Fruit fly (Drosophila melanogaster) whole organism, wandering third instar larva: Measurements from ENCODE around the gene CG13898.
A peak's percentile ranks its signal among the peaks of the same experiment; 100 is the strongest.

Source experiments
- Abd-B ChIP-seq: fragments of >200 bp; optimal IDR thresholded peaks from 2 replicates; lab custom pipeline; 2017; ENCODE audit warnings: missing biosample characterization, missing genetic modification characterization
- CG32264 ChIP-seq: fragments of 200-800 bp; sonication (Bioruptor generic); optimal IDR thresholded peaks from 2 replicates; lab custom pipeline; 2016; ENCODE audit warnings: missing biosample characterization, missing genetic modification characterization
- CG9705 ChIP-seq: fragments of 200-800 bp; sonication (Bioruptor generic); optimal IDR thresholded peaks from 2 replicates; lab custom pipeline; 2018; ENCODE audit warnings: missing biosample characterization, mild to moderate bottlenecking, missing genetic modification characterization
- Dfd ChIP-seq: fragments of >200 bp; optimal IDR thresholded peaks from 2 replicates; lab custom pipeline; 2017; ENCODE audit warnings: missing biosample characterization, missing genetic modification characterization
- GATAd ChIP-seq: sonication (Bioruptor generic); optimal IDR thresholded peaks from 2 replicates; lab custom pipeline; 2016; ENCODE audit warnings: missing biosample characterization, missing genetic modification characterization
- HLH106 ChIP-seq: fragments of 200-800 bp; optimal IDR thresholded peaks from 3 replicates; lab custom pipeline; 2019; ENCODE audit warnings: missing biosample characterization, mild to moderate bottlenecking, missing genetic modification characterization, moderate library complexity
- Hnf4 ChIP-seq: fragments of 200-800 bp; sonication (Bioruptor generic); optimal IDR thresholded peaks from 2 replicates; lab custom pipeline; 2016; ENCODE audit warnings: missing biosample characterization, mild to moderate bottlenecking, missing genetic modification characterization
- Hr78 ChIP-seq: fragments of >200 bp; optimal IDR thresholded peaks from 2 replicates; lab custom pipeline; 2017; ENCODE audit warnings: missing biosample characterization, missing genetic modification characterization
- Hr83 ChIP-seq: fragments of 200-300 bp; sonication (Bioruptor generic); optimal IDR thresholded peaks from 2 replicates; lab custom pipeline; 2016; ENCODE audit warnings: missing biosample characterization, mild to moderate bottlenecking, missing genetic modification characterization, moderate library complexity; ENCODE audit not compliant: poor library complexity, severe bottlenecking
- Jra ChIP-seq: sonication (Bioruptor generic); optimal IDR thresholded peaks from 2 replicates; lab custom pipeline; 2016; ENCODE audit warnings: missing biosample characterization, missing genetic modification characterization
- Mio ChIP-seq: sonication (Bioruptor generic); optimal IDR thresholded peaks from 2 replicates; lab custom pipeline; 2016; ENCODE audit warnings: missing biosample characterization, missing genetic modification characterization
- Myc ChIP-seq: fragments of >200 bp; optimal IDR thresholded peaks from 2 replicates; lab custom pipeline; 2017
- OdsH ChIP-seq: fragments of 200-800 bp; sonication (Bioruptor generic); optimal IDR thresholded peaks from 2 replicates; lab custom pipeline; 2016; ENCODE audit warnings: missing biosample characterization, mild to moderate bottlenecking, missing genetic modification characterization
- Sp1 ChIP-seq: fragments of 200-800 bp; sonication (Bioruptor generic); optimal IDR thresholded peaks from 3 replicates; lab custom pipeline; 2019; ENCODE audit warnings: missing biosample characterization, mild to moderate bottlenecking, missing genetic modification characterization, moderate library complexity
- Vsx2 ChIP-seq: fragments of 200-300, 225-300 bp; sonication (Bioruptor generic); optimal IDR thresholded peaks from 2 replicates; lab custom pipeline; 2018; ENCODE audit warnings: missing biosample characterization, missing genetic modification characterization; ENCODE audit not compliant: partially characterized antibody
- br ChIP-seq: fragments of 200-800 bp; sonication (Bioruptor generic); optimal IDR thresholded peaks from 2 replicates; lab custom pipeline; 2016; ENCODE audit warnings: missing biosample characterization, missing genetic modification characterization
- brk ChIP-seq: fragments of 200-800 bp; sonication (Bioruptor generic); optimal IDR thresholded peaks from 2 replicates; lab custom pipeline; 2016; ENCODE audit warnings: missing biosample characterization, mild to moderate bottlenecking, missing genetic modification characterization
- dl ChIP-seq, 2 experiments: fragments of 175-275, 200-275 bp in 1 of 2; fragments of 200-275 bp in 1 of 2; sonication (Bioruptor generic); optimal IDR thresholded peaks; lab custom pipeline; 2018; ENCODE audit warnings: mild to moderate bottlenecking in 2 of 2, missing biosample characterization in 2 of 2, missing genetic modification characterization in 2 of 2, moderate library complexity in 2 of 2; ENCODE audit not compliant: partially characterized antibody in 2 of 2, insufficient read depth in 1 of 2
- dsf ChIP-seq: sonication (Bioruptor generic); optimal IDR thresholded peaks from 2 replicates; lab custom pipeline; 2016; ENCODE audit warnings: missing biosample characterization, missing genetic modification characterization, borderline replicate concordance
- ey ChIP-seq: fragments of 200-800 bp; sonication (Bioruptor generic); optimal IDR thresholded peaks from 2 replicates; lab custom pipeline; 2016; ENCODE audit warnings: missing biosample characterization, missing genetic modification characterization
- foxo ChIP-seq, 2 experiments: fragments of 200-800 bp; sonication (Bioruptor generic); optimal IDR thresholded peaks; 2 replicates in 1 of 2; 3 replicates in 1 of 2; lab custom pipeline; 2016 to 2017; ENCODE audit warnings: missing biosample characterization in 2 of 2, missing genetic modification characterization in 2 of 2
- fru ChIP-seq: fragments of 200-800 bp; sonication (Bioruptor generic); optimal IDR thresholded peaks from 3 replicates; lab custom pipeline; 2016; ENCODE audit warnings: missing biosample characterization, mild to moderate bottlenecking, missing genetic modification characterization
- h ChIP-seq: fragments of 200-800 bp; sonication (Bioruptor generic); optimal IDR thresholded peaks from 3 replicates; lab custom pipeline; 2016; ENCODE audit warnings: missing biosample characterization, mild to moderate bottlenecking, missing genetic modification characterization
- jim ChIP-seq: fragments of 175-275, 200-325 bp; sonication (Bioruptor generic); optimal IDR thresholded peaks from 2 replicates; lab custom pipeline; 2016; ENCODE audit warnings: missing biosample characterization, mild to moderate bottlenecking, missing genetic modification characterization
- lola ChIP-seq: fragments of >200 bp; optimal IDR thresholded peaks from 2 replicates; lab custom pipeline; 2017; ENCODE audit warnings: missing biosample characterization, missing genetic modification characterization
- psq ChIP-seq: fragments of 200-800 bp; sonication (Bioruptor generic); optimal IDR thresholded peaks from 3 replicates; lab custom pipeline; 2017; ENCODE audit warnings: missing biosample characterization, mild to moderate bottlenecking, missing genetic modification characterization, moderate library complexity
- rgr ChIP-seq: fragments of 200-800 bp; sonication (Bioruptor generic); optimal IDR thresholded peaks from 3 replicates; lab custom pipeline; 2016; ENCODE audit warnings: missing biosample characterization, mild to moderate bottlenecking, missing genetic modification characterization
- sv ChIP-seq: fragments of 200-800 bp; sonication (Bioruptor generic); optimal IDR thresholded peaks from 3 replicates; lab custom pipeline; 2016; ENCODE audit warnings: missing biosample characterization, missing genetic modification characterization
- tai ChIP-seq: sonication (Bioruptor generic); optimal IDR thresholded peaks from 2 replicates; lab custom pipeline; 2016; ENCODE audit warnings: missing biosample characterization, missing genetic modification characterization
- usp ChIP-seq: fragments of >200 bp; optimal IDR thresholded peaks from 2 replicates; lab custom pipeline; 2017; ENCODE audit warnings: missing biosample characterization, missing genetic modification characterization
- woc ChIP-seq: sonication (Bioruptor generic); optimal IDR thresholded peaks from 2 replicates; lab custom pipeline; 2016; ENCODE audit warnings: missing biosample characterization, mild to moderate bottlenecking, missing genetic modification characterization

Gene CG13898

dm6 chr3L:813229-813837, 9.5 kb upstream of the CG13898 start:
- no peak for TF ChIP-seq dsf
- TF ChIP-seq Abd-B = no peak
- TF ChIP-seq rgr (GFP tag; lab: Kevin White, UChicago) = no peak
- TF ChIP-seq CG32264 (GFP tag; lab: Kevin White, UChicago) = no peak
- no peak for TF ChIP-seq Vsx2
- TF ChIP-seq OdsH = no peak
- TF ChIP-seq br (GFP tag; lab: Kevin White, UChicago) = no peak
- TF ChIP-seq jim (GFP tag; lab: Kevin White, UChicago) = no peak
- TF ChIP-seq sv = no peak
- TF ChIP-seq Mio = no peak
- TF ChIP-seq brk (GFP tag; lab: Kevin White, UChicago) = no peak
- no peak for TF ChIP-seq HLH106 (tag; lab: Kevin White, UChicago)
- TF ChIP-seq Myc (lab: Kevin White, UChicago) = no peak
- TF ChIP-seq psq (GFP tag; lab: Kevin White, UChicago) = no peak
- peak in 1 of 2 experiments; percentile 18 for TF ChIP-seq foxo (GFP tag; optimal IDR thresholded peaks at IDR 0.05; lab: Kevin White, UChicago)
- no peak for TF ChIP-seq fru (GFP tag; lab: Kevin White, UChicago)
- TF ChIP-seq Sp1 = no peak
- no peak for TF ChIP-seq lola
- no peak for TF ChIP-seq dl (GFP tag; optimal IDR thresholded peaks at IDR 0.05; lab: Kevin White, UChicago; ENCODE audit: insufficient read depth in 1 of 2, partially characterized antibody in 2 of 2)
- no peak for TF ChIP-seq Hr83 (GFP tag; lab: Kevin White, UChicago)
- TF ChIP-seq h (GFP tag; lab: Kevin White, UChicago) = peak; percentile 10
- no peak for TF ChIP-seq tai (GFP tag; lab: Kevin White, UChicago)
- peak; percentile 32 for TF ChIP-seq ey (GFP tag; lab: Kevin White, UChicago)
- no peak for TF ChIP-seq woc (GFP tag; lab: Kevin White, UChicago)
- TF ChIP-seq Jra (GFP tag; lab: Kevin White, UChicago) = no peak

- TF ChIP-seq Myc (lab: Kevin White, UChicago) (no peak), psq (GFP tag; lab: Kevin White, UChicago) (no peak), Abd-B (no peak), brk (GFP tag; lab: Kevin White, UChicago) (no peak), Hr78 (GFP tag; lab: Kevin White, UChicago) (no peak), Vsx2 (no peak), CG9705 (GFP tag; lab: Kevin White, UChicago) (no peak)
- TF ChIP-seq, all 38 proteins: peak for 0
Observed at dm6 chr3L:811816-812215, 8.0 kb upstream of the CG13898 start.

dm6 chr3L:810038-810644, 6.3 kb upstream of the CG13898 start:
- TF ChIP-seq GATAd (GFP tag; lab: Kevin White, UChicago) (no peak), jim (GFP tag; lab: Kevin White, UChicago) (no peak), lola (no peak), sv (no peak), Sp1 (no peak), foxo (GFP tag; optimal IDR thresholded peaks at IDR 0.05; lab: Kevin White, UChicago) (no peak), Abd-B (no peak), usp (GFP tag; lab: Kevin White, UChicago) (no peak), br (GFP tag; lab: Kevin White, UChicago) (no peak), ey (GFP tag; lab: Kevin White, UChicago) (no peak)

DNA sequence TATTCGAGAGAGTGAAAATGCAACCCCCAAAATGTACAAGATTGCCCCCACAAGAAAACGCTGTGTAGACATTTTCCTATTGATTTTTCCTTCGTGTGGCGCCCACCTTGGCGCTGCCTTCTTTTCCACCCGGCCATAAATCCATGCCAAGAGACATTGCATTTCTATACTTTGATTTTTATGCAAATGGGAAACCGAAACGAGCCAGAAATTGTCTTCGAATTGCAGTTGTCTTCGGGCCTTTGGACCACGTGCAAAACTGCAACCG, 5.6 kb upstream of the CG13898 start:
- no peak for TF ChIP-seq brk (GFP tag; lab: Kevin White, UChicago)
- no peak for TF ChIP-seq dsf
- no peak for TF ChIP-seq Mio
- no peak for TF ChIP-seq Dfd
- TF ChIP-seq Abd-B = no peak
- no peak for TF ChIP-seq CG9705 (GFP tag; lab: Kevin White, UChicago)
- TF ChIP-seq woc (GFP tag; lab: Kevin White, UChicago) = no peak
- TF ChIP-seq sv = no peak
- TF ChIP-seq h (GFP tag; lab: Kevin White, UChicago) = no peak
- no peak for TF ChIP-seq Hnf4 (GFP tag; lab: Kevin White, UChicago)
- TF ChIP-seq foxo (GFP tag; optimal IDR thresholded peaks at IDR 0.05; lab: Kevin White, UChicago) = no peak
- TF ChIP-seq, all 38 proteins: peak for 0
